Worm (Caenorhabditis elegans): ENCODE measurements around the gene Y46G5A.20.
"Not testable (repeated sequence)": the region's sequence is repeated elsewhere in the genome, so short reads cannot be mapped to it uniquely, and the experiment has no call there.

Y46G5A.20 gene

ce11 chrII:12778374-12778773, 32.4 kb upstream of the Y46G5A.20 start:
- TF ChIP-seq unc-55 (GFP tag; optimal IDR thresholded peaks at IDR 0.05) (peak; percentile 67), F13H6.1 (tag; optimal IDR thresholded peaks at IDR 0.05) (peak; percentile 33), sma-9 (GFP tag; optimal IDR thresholded peaks at IDR 0.05) (peak; percentile 50), gmeb-1 (tag; optimal IDR thresholded peaks at IDR 0.05) (peak; percentile 29), lin-13 (GFP tag; optimal IDR thresholded peaks at IDR 0.05) (peak; percentile 96), lsy-2 (tag; optimal IDR thresholded peaks at IDR 0.05) (peak; percentile 33 to 41), sma-3 (GFP tag; optimal IDR thresholded peaks at IDR 0.05) (peak; percentile 38), nhr-129 (tag; optimal IDR thresholded peaks at IDR 0.05) (peak; percentile 56), crh-2 (tag; optimal IDR thresholded peaks at IDR 0.05) (peak; percentile 32), snpc-4 (tag; optimal IDR thresholded peaks at IDR 0.05) (peak; percentile 97)
- not testable (repeated sequence) for TF ChIP-seq sma-9 (tag; optimal IDR thresholded peaks at IDR 0.05)

ce11 chrII:12785391-12785790, 25.4 kb upstream of the Y46G5A.20 start, which contains the start of gene Y46G5A.15:
TSS of gene Y46G5A.15 (minus strand) at chrII:12785416.
- peak in 1 of 2 experiments; percentile 1 for TF ChIP-seq mdl-1 (tag; optimal IDR thresholded peaks at IDR 0.05)
- peak; percentile 9 for TF ChIP-seq unc-55 (GFP tag; optimal IDR thresholded peaks at IDR 0.05)
- TF ChIP-seq ZK546.5 (tag; optimal IDR thresholded peaks at IDR 0.05), result no peak

DNA sequence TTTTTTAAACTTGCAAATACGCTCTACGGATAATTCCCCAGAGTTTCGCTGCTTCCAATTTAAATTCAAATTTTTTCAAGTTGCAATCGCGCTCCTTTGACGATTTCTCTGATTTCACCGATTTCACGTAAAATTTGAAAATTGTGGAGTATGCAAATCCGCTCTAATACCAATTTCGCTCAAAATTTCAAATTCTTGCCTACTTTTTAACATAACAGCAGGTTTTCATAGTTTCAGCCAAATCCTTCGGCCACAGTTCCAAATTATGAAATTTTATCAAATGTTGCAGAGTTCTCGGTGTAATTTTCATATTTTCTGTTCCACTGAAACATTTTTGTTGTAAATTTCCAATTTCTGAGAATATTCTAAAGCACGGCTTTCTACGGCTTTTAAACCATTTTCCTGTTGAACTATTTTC, 23.0 kb upstream of the Y46G5A.20 start, which contains the start of gene alkb-7:
Gene alkb-7, minus strand, starts transcription at position 323 of the 418 bp plus-strand sequence.
- TF ChIP-seq snpc-4 (tag; optimal IDR thresholded peaks at IDR 0.05) (no peak), alr-1 (tag; optimal IDR thresholded peaks at IDR 0.05) (no peak), dmd-4 (tag; optimal IDR thresholded peaks at IDR 0.05) (no peak), nhr-11 (tag; optimal IDR thresholded peaks at IDR 0.05) (no peak), ztf-1 (GFP tag; conservative IDR thresholded peaks at IDR 0.05) (no peak), unc-39 (tag; optimal IDR thresholded peaks at IDR 0.05) (no peak), ztf-4 (tag; optimal IDR thresholded peaks at IDR 0.05) (no peak), blmp-1 (tag; optimal IDR thresholded peaks at IDR 0.05; ENCODE audit: insufficient read depth) (no peak), mbf-1 (tag; optimal IDR thresholded peaks at IDR 0.05) (no peak), nhr-6 (tag; optimal IDR thresholded peaks at IDR 0.05) (no peak), nhr-25 (tag; optimal IDR thresholded peaks at IDR 0.05) (no peak), Y55F3AM.14 (GFP tag; optimal IDR thresholded peaks at IDR 0.05) (peak; percentile 52), sem-4 (tag; optimal IDR thresholded peaks at IDR 0.05) (no peak), elt-1 (tag; optimal IDR thresholded peaks at IDR 0.05) (no peak), lin-13 (GFP tag; optimal IDR thresholded peaks at IDR 0.05) (no peak), ama-1 (optimal IDR thresholded peaks at IDR 0.05) (peak; percentile 43), nhr-23 (tag; optimal IDR thresholded peaks at IDR 0.05) (no peak), unc-62 (GFP tag; optimal IDR thresholded peaks at IDR 0.05) (no peak), peb-1 (tag; optimal IDR thresholded peaks at IDR 0.05) (no peak), nhr-237 (tag; optimal IDR thresholded peaks at IDR 0.05) (no peak), lsy-2 (tag; optimal IDR thresholded peaks at IDR 0.05) (no peak), nhr-77 (tag; optimal IDR thresholded peaks at IDR 0.05) (no peak), mdl-1 (tag; optimal IDR thresholded peaks at IDR 0.05) (no peak), ceh-16 (tag; optimal IDR thresholded peaks at IDR 0.05) (no peak), nhr-21 (tag; optimal IDR thresholded peaks at IDR 0.05) (peak; percentile 57)

ce11 chrII:12789497-12789896, 21.3 kb upstream of the Y46G5A.20 start:
- TF ChIP-seq lin-11 (tag; optimal IDR thresholded peaks at IDR 0.05) (no peak), skn-1 (tag; optimal IDR thresholded peaks at IDR 0.05) (no peak), unc-62 (GFP tag; optimal IDR thresholded peaks at IDR 0.05) (no peak), C34F6.9 (tag; optimal IDR thresholded peaks at IDR 0.05) (no peak), nhr-23 (tag; optimal IDR thresholded peaks at IDR 0.05) (no peak), aly-2 (tag; optimal IDR thresholded peaks at IDR 0.05) (no peak), lsy-2 (tag; optimal IDR thresholded peaks at IDR 0.05) (no peak), sma-9 (GFP tag; optimal IDR thresholded peaks at IDR 0.05) (no peak), sma-9 (tag; optimal IDR thresholded peaks at IDR 0.05) (no peak), nhr-129 (tag; optimal IDR thresholded peaks at IDR 0.05) (no peak), nhr-21 (tag; optimal IDR thresholded peaks at IDR 0.05) (no peak), mdl-1 (tag; optimal IDR thresholded peaks at IDR 0.05) (no peak)
